Worm (Caenorhabditis elegans): Measurements from ENCODE around the gene F26D11.13.

F26D11.13 gene

ce11 chrV:7904389-7904788 lies 50.1 kb downstream of the F26D11.13 start:
- no peak for TF ChIP-seq ceh-82 (tag; optimal IDR thresholded peaks at IDR 0.05)
- no peak for TF ChIP-seq lin-39 (tag; optimal IDR thresholded peaks at IDR 0.05)
- no peak for TF ChIP-seq nhr-237 (tag; optimal IDR thresholded peaks at IDR 0.05)
- TF ChIP-seq nhr-129 (tag; optimal IDR thresholded peaks at IDR 0.05), result no peak
- TF ChIP-seq nhr-10 (tag; optimal IDR thresholded peaks at IDR 0.05), result no peak
- TF ChIP-seq mbf-1 (tag; optimal IDR thresholded peaks at IDR 0.05), result no peak
- TF ChIP-seq egl-27 (tag; optimal IDR thresholded peaks at IDR 0.05), result no peak
- TF ChIP-seq dmd-4 (tag; optimal IDR thresholded peaks at IDR 0.05), result no peak
- TF ChIP-seq zag-1 (tag; optimal IDR thresholded peaks at IDR 0.05), result no peak
- no peak for TF ChIP-seq unc-62 (GFP tag; optimal IDR thresholded peaks at IDR 0.05)
- no peak for TF ChIP-seq aly-2 (tag; optimal IDR thresholded peaks at IDR 0.05)
